Worm (Caenorhabditis elegans) whole organism, late embryonic: Measurements from ENCODE around the gene F40G9.8.

Experiments
- C38D4.7 ChIP-seq: fragments of 200-800 bp; sonication (Bioruptor generic); optimal IDR thresholded peaks from 2 replicates; lab custom pipeline; 2018; ENCODE audit warnings: mild to moderate bottlenecking, missing genetic modification characterization, moderate library complexity, missing compliant biosample characterization
- F13H6.1 ChIP-seq: sonication (generic microtip); optimal IDR thresholded peaks from 2 replicates; lab custom pipeline; 2016; ENCODE audit warnings: missing genetic modification characterization, missing compliant biosample characterization
- K09A11.1 ChIP-seq: sonication (generic microtip); optimal IDR thresholded peaks from 2 replicates; lab custom pipeline; 2017; ENCODE audit warnings: antibody characterized with exemption, mild to moderate bottlenecking, missing genetic modification characterization, missing compliant biosample characterization; ENCODE audit not compliant: insufficient read depth
- Y22D7AL.16 ChIP-seq: sonication (generic microtip); optimal IDR thresholded peaks from 2 replicates; lab custom pipeline; 2016; ENCODE audit warnings: missing genetic modification characterization, missing compliant biosample characterization
- ama-1 ChIP-seq: fragments of 150-350 bp; optimal IDR thresholded peaks from 2 replicates; lab custom pipeline; 2014
- ceh-14 ChIP-seq: sonication (generic microtip); optimal IDR thresholded peaks from 2 replicates; lab custom pipeline; 2016; ENCODE audit warnings: missing genotype, missing genetic modification characterization, missing compliant biosample characterization
- ceh-18 ChIP-seq: sonication (generic microtip); optimal IDR thresholded peaks from 2 replicates; lab custom pipeline; 2016; ENCODE audit warnings: missing genetic modification characterization, missing compliant biosample characterization
- ceh-2 ChIP-seq: sonication (generic microtip); optimal IDR thresholded peaks from 2 replicates; lab custom pipeline; 2016; ENCODE audit warnings: missing genotype, missing genetic modification characterization, missing compliant biosample characterization
- ceh-24 ChIP-seq: sonication (generic microtip); optimal IDR thresholded peaks from 2 replicates; lab custom pipeline; 2016; ENCODE audit warnings: mild to moderate bottlenecking, missing genetic modification characterization, missing compliant biosample characterization
- ceh-30 ChIP-seq: fragments of 150-350 bp; optimal IDR thresholded peaks from 2 replicates; lab custom pipeline; 2014; ENCODE audit warnings: missing biosample characterization, missing genetic modification characterization
- ceh-31 ChIP-seq: sonication (generic microtip); optimal IDR thresholded peaks from 2 replicates; lab custom pipeline; 2016; ENCODE audit warnings: missing genetic modification characterization, missing compliant biosample characterization
- ceh-34 ChIP-seq: sonication (generic microtip); optimal IDR thresholded peaks from 2 replicates; lab custom pipeline; 2016; ENCODE audit warnings: mild to moderate bottlenecking, missing genetic modification characterization, missing compliant biosample characterization
- ceh-45 ChIP-seq: fragments of 200-800 bp; sonication (Bioruptor generic); IDR thresholded peaks from 2 replicates; pipeline ENCODE4 v1.3.6; 2022; ENCODE audit warnings: missing genetic modification reagents, missing genetic modification characterization, missing compliant biosample characterization
- ceh-6 ChIP-seq: fragments of 200-800 bp; sonication (Bioruptor generic); optimal IDR thresholded peaks from 2 replicates; lab custom pipeline; 2018; ENCODE audit warnings: mild to moderate bottlenecking, missing genetic modification characterization, missing compliant biosample characterization
- che-1 ChIP-seq: sonication (generic microtip); optimal IDR thresholded peaks from 2 replicates; lab custom pipeline; 2016; ENCODE audit warnings: mild to moderate bottlenecking, missing genetic modification characterization, missing compliant biosample characterization
- dve-1 ChIP-seq: sonication (generic microtip); optimal IDR thresholded peaks from 2 replicates; lab custom pipeline; 2017; ENCODE audit warnings: antibody characterized with exemption, mild to moderate bottlenecking, missing genetic modification characterization, missing compliant biosample characterization
- elt-2 ChIP-seq: sonication (generic microtip); optimal IDR thresholded peaks from 2 replicates; lab custom pipeline; 2016; ENCODE audit warnings: missing genetic modification reagents, missing genetic modification characterization, missing compliant biosample characterization
- elt-4 ChIP-seq: sonication (generic microtip); optimal IDR thresholded peaks from 2 replicates; lab custom pipeline; 2016; ENCODE audit warnings: missing genetic modification characterization, missing compliant biosample characterization
- fax-1 ChIP-seq: sonication (generic microtip); optimal IDR thresholded peaks from 2 replicates; lab custom pipeline; 2016; ENCODE audit warnings: missing genotype, missing genetic modification characterization, missing compliant biosample characterization
- lim-6 ChIP-seq: sonication (generic microtip); optimal IDR thresholded peaks from 2 replicates; lab custom pipeline; 2016; ENCODE audit warnings: missing genetic modification characterization, missing compliant biosample characterization
- lin-11 ChIP-seq: fragments of 200-800 bp; sonication (Bioruptor generic); optimal IDR thresholded peaks from 2 replicates; lab custom pipeline; 2018; ENCODE audit warnings: mild to moderate bottlenecking, missing genetic modification characterization, missing compliant biosample characterization
- mec-3 ChIP-seq: sonication (generic microtip); optimal IDR thresholded peaks from 2 replicates; lab custom pipeline; 2016; ENCODE audit warnings: borderline replicate concordance, missing genetic modification characterization, missing compliant biosample characterization
- nfya-1 ChIP-seq: sonication (generic microtip); optimal IDR thresholded peaks from 2 replicates; lab custom pipeline; 2017; ENCODE audit warnings: missing genetic modification characterization, mild to moderate bottlenecking, missing compliant biosample characterization, antibody characterized with exemption, moderate library complexity
- nhr-11 ChIP-seq: fragments of 150-350 bp; optimal IDR thresholded peaks from 2 replicates; lab custom pipeline; 2014; ENCODE audit warnings: missing biosample characterization, missing genetic modification characterization
- nhr-232 ChIP-seq: sonication (generic microtip); optimal IDR thresholded peaks from 2 replicates; lab custom pipeline; 2016; ENCODE audit warnings: missing genetic modification characterization, missing compliant biosample characterization
- npax-4 ChIP-seq: sonication (generic microtip); optimal IDR thresholded peaks from 2 replicates; lab custom pipeline; 2016; ENCODE audit warnings: missing genetic modification characterization, missing compliant biosample characterization
- pax-1 ChIP-seq: fragments of 150-350 bp; optimal IDR thresholded peaks from 2 replicates; lab custom pipeline; 2014; ENCODE audit warnings: missing biosample characterization, missing genetic modification characterization
- pha-4 ChIP-seq: fragments of 150-350 bp; optimal IDR thresholded peaks from 2 replicates; lab custom pipeline; 2018; ENCODE audit warnings: missing biosample characterization, missing genetic modification reagents, missing genetic modification characterization
- pqm-1 ChIP-seq: sonication (generic microtip); optimal IDR thresholded peaks from 2 replicates; lab custom pipeline; 2016; ENCODE audit warnings: missing genetic modification characterization, missing compliant biosample characterization
- pros-1 ChIP-seq: fragments of 150-350 bp; optimal IDR thresholded peaks from 2 replicates; lab custom pipeline; 2014; ENCODE audit warnings: missing biosample characterization, missing genetic modification reagents, missing genetic modification characterization
- sox-2 ChIP-seq: fragments of 200-800 bp; sonication (Bioruptor generic); IDR thresholded peaks from 2 replicates; pipeline ENCODE4 v1.3.6; 2022; ENCODE audit warnings: missing genetic modification reagents, missing genetic modification characterization, missing compliant biosample characterization
- sox-4 ChIP-seq: sonication (generic microtip); optimal IDR thresholded peaks from 2 replicates; lab custom pipeline; 2017; ENCODE audit warnings: mild to moderate bottlenecking, missing genetic modification characterization, inconsistent platforms, missing compliant biosample characterization
- syd-9 ChIP-seq: sonication (generic microtip); optimal IDR thresholded peaks from 2 replicates; lab custom pipeline; 2016; ENCODE audit warnings: mild to moderate bottlenecking, missing genetic modification characterization, moderate library complexity, missing compliant biosample characterization
- tbx-2 ChIP-seq: sonication (generic microtip); optimal IDR thresholded peaks from 2 replicates; lab custom pipeline; 2016; ENCODE audit warnings: missing genetic modification characterization, missing compliant biosample characterization
- tbx-7 ChIP-seq: sonication (generic microtip); optimal IDR thresholded peaks from 2 replicates; lab custom pipeline; 2016; ENCODE audit warnings: missing genotype, missing genetic modification characterization, missing compliant biosample characterization
- ttx-3 ChIP-seq: sonication (generic microtip); optimal IDR thresholded peaks from 2 replicates; lab custom pipeline; 2016; ENCODE audit warnings: missing genetic modification reagents, missing genetic modification characterization, missing compliant biosample characterization
- unc-42 ChIP-seq: sonication (generic microtip); optimal IDR thresholded peaks from 2 replicates; lab custom pipeline; 2016; ENCODE audit warnings: missing genotype, missing genetic modification characterization, missing compliant biosample characterization
- unc-55 ChIP-seq: sonication (generic microtip); optimal IDR thresholded peaks from 2 replicates; lab custom pipeline; 2017; ENCODE audit warnings: missing biosample characterization, missing genetic modification reagents, missing genetic modification characterization
- zip-5 ChIP-seq: sonication (generic microtip); optimal IDR thresholded peaks from 2 replicates; lab custom pipeline; 2016; ENCODE audit warnings: missing genetic modification characterization, missing compliant biosample characterization
- ztf-16 ChIP-seq: sonication (generic microtip); optimal IDR thresholded peaks from 2 replicates; lab custom pipeline; 2017; ENCODE audit warnings: missing genetic modification characterization, missing compliant biosample characterization

The F40G9.8 gene

DNA sequence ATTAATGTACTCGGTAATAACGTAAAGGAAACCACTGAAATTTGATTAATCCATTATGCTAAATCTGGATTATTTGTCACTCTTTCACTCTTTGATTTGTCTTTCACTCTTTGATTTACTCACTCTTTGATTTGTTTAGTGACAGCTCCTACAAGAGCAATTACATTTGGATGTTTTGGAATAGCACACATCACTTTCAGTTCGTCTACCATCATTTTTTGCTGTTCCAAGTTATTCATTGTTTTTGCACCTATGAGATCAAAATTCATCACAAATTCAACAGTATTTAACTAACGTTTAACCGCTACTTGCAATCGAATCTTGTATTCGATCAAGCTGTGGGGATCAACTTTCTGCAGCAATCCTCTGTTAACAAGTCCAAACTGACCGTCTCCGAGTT, 15.5 kb downstream of the F40G9.8 start:
- TF ChIP-seq ama-1 (lab: Kevin White, UChicago) (no peak), npax-4 (tag; lab: Kevin White, UChicago) (no peak), lim-6 (no peak), tbx-2 (tag; lab: Kevin White, UChicago) (no peak), lin-11 (no peak), ceh-24 (tag; lab: Kevin White, UChicago) (no peak), pqm-1 (no peak), ceh-6 (GFP tag; lab: Kevin White, UChicago) (no peak), ceh-14 (tag; lab: Kevin White, UChicago) (no peak), F13H6.1 (no peak), ceh-2 (tag; lab: Kevin White, UChicago) (no peak), mec-3 (no peak), fax-1 (tag; lab: Kevin White, UChicago) (no peak), ceh-31 (no peak), sox-2 (GFP tag; lab: Robert Waterston, UW) (no peak), Y22D7AL.16 (tag; lab: Kevin White, UChicago) (no peak), pros-1 (tag; lab: Kevin White, UChicago) (no peak), C38D4.7 (GFP tag; lab: Kevin White, UChicago) (no peak)

DNA sequence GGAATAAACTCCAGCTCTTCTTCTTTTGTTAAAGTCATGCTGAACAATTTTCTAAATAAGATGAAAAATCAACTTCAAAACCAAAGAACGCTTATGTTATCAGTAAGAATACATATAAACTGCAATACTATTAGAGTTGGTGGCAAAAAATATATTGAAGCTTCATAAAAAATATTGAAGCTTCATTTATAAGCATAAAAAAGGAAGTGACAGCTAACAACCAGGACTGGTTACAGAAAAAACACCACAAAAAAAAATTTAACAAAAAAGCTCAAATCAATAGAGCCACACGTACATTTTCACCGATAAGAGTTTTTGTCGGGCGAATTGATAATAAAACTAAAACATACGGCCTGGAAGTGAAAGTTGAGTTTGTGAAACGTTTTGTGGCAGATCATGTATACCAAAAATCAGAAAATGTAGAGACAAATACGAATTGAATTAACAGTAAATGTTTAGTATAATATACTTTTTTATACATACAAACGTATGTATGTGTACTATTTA, 17.1 kb downstream of the F40G9.8 start, which contains the start of gene sqst-5:
Gene sqst-5, minus strand, starts transcription at position 51 of the 507 bp plus-strand sequence.
- TF ChIP-seq ceh-2 (tag; lab: Kevin White, UChicago) (no peak), fax-1 (tag; lab: Kevin White, UChicago) (no peak), syd-9 (tag; lab: Kevin White, UChicago) (no peak), tbx-2 (tag; lab: Kevin White, UChicago) (no peak), ceh-6 (GFP tag; lab: Kevin White, UChicago) (no peak), K09A11.1 (tag; lab: Kevin White, UChicago) (no peak), nhr-232 (tag; lab: Kevin White, UChicago) (no peak), ceh-18 (tag; lab: Kevin White, UChicago) (no peak), ceh-34 (tag; lab: Kevin White, UChicago) (no peak), elt-2 (tag; lab: Kevin White, UChicago) (no peak), che-1 (tag; lab: Kevin White, UChicago) (no peak), zip-5 (tag; lab: Kevin White, UChicago) (no peak), pha-4 (tag; lab: Kevin White, UChicago) (no peak), nfya-1 (tag; lab: Kevin White, UChicago) (no peak), unc-55 (no peak), tbx-7 (tag; lab: Kevin White, UChicago) (no peak), ama-1 (lab: Kevin White, UChicago) (no peak), dve-1 (no peak)
- TF ChIP-seq, all 69 proteins: peak for 0

DNA sequence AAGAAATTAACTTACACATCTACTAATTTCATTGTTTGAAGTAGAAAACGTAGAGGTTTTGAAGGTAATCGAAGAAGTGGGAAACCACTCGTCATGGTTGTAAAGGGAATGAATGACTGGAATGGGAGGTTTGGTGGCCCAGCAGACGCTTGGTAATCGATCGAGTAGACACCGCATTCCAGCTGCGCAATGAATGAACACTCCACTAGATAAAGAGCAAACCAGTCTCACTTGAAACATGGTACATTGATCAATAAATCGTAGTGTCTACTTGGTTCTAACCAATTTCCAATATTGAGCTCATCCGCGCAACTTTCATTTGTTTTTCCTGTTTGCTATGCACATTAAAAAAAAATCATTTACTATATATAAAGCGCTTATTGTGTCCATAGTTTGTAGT, 18.3 kb downstream of the F40G9.8 start, which contains the start of gene fbxb-84:
Gene fbxb-84, minus strand, starts transcription at position 101 of the 400 bp plus-strand sequence.
- TF ChIP-seq elt-4 (no peak), unc-42 (tag; lab: Kevin White, UChicago) (no peak), ceh-45 (GFP tag; lab: Robert Waterston, UW) (no peak), fax-1 (tag; lab: Kevin White, UChicago) (no peak), K09A11.1 (tag; lab: Kevin White, UChicago) (no peak), ceh-30 (no peak), ceh-34 (tag; lab: Kevin White, UChicago) (no peak)

DNA sequence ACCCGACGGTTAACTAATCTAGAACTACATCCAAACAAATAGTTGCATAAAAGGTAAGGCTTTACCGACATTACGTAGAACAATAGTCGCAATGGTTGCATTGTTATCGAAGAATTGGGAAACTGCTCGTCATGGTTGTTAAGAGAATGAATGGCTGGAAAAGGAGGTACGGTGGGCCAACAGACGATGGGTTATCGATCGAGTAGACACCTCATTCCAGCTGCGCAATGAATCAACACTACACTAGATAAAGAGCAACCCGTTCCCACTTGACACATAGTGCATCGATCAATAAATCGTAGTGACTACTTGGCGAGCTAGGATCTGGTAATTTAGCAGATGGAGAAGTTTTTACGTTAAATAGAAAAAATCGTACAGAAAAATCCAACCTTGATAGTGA, 19.6 kb downstream of the F40G9.8 start, which contains the start of the genes T17A3.12 and fbxb-83:
Gene T17A3.12, minus strand, starts transcription at position 101 of the 400 bp plus-strand sequence.
Gene fbxb-83, minus strand, starts transcription at position 134 of the 400 bp plus-strand sequence.
- TF ChIP-seq zip-5 (tag; lab: Kevin White, UChicago), result no peak
- no peak for TF ChIP-seq C38D4.7 (GFP tag; lab: Kevin White, UChicago)
- no peak for TF ChIP-seq nhr-11 (tag; lab: Kevin White, UChicago)
- no peak for TF ChIP-seq ttx-3
- no peak for TF ChIP-seq ceh-18 (tag; lab: Kevin White, UChicago)
- TF ChIP-seq pax-1 (tag; lab: Kevin White, UChicago), result no peak
- TF ChIP-seq ama-1 (lab: Kevin White, UChicago), result no peak
- no peak for TF ChIP-seq elt-2 (tag; lab: Kevin White, UChicago)
- TF ChIP-seq sox-4 (tag; lab: Kevin White, UChicago), result no peak
- TF ChIP-seq ztf-16, result no peak
